Worm (Caenorhabditis elegans): Measurements from ENCODE around the gene hlh-26.

hlh-26 gene

DNA sequence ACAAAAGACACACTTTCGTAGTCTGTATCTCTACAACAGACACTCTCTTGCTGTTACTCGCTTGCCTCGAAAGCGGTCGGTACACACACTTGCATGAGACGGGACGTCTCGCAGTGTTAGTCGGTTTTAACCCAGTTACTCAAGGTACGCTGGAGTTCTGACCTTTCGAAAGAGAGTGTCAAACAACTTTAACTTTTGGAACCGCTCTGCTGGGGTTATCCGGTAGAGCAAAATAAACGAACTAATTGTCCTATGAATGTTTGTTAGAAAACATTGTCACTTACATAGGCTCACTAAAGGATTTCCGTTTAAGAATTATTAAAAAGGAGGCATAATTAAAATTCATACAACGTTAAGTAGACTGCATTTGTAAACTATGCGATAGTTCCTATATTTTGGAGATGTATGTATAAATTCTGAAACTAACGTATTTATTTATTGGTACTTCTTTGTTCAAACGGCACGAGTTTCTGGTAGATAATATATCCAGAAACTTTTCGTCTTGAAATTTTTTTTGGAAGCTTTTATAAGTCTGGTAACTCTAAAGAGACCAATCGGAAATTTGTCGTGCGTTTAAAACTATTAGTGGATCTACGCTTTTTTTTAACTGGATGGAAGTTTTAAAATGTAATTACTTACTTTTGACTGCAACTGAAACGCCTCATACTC lies 10.1 kb upstream of the hlh-26 start (continued):
- peak; percentile 72 for TF ChIP-seq hlh-8 (tag; optimal IDR thresholded peaks at IDR 0.05)
- TF ChIP-seq pax-1 (tag; optimal IDR thresholded peaks at IDR 0.05), result peak; percentile 59
- TF ChIP-seq sox-4 (tag; optimal IDR thresholded peaks at IDR 0.05), result peak; percentile 68
- TF ChIP-seq hlh-15 (tag; optimal IDR thresholded peaks at IDR 0.05), result peak; percentile 39
- peak; percentile 29 for TF ChIP-seq tbx-7 (tag; optimal IDR thresholded peaks at IDR 0.05)
- TF ChIP-seq pqm-1 (tag; optimal IDR thresholded peaks at IDR 0.05), result peak; percentile 77
- TF ChIP-seq rnt-1 (tag; optimal IDR thresholded peaks at IDR 0.05), result peak; percentile 78
- TF ChIP-seq ceh-22 (tag; optimal IDR thresholded peaks at IDR 0.05), result peak; percentile 18
- TF ChIP-seq fkh-6 (tag; optimal IDR thresholded peaks at IDR 0.05), result peak; percentile 82
- TF ChIP-seq nfya-1 (tag; optimal IDR thresholded peaks at IDR 0.05), result peak; percentile 89
- peak; percentile 66 for TF ChIP-seq ttx-3 (tag; optimal IDR thresholded peaks at IDR 0.05)
- TF ChIP-seq K09A11.1 (tag; optimal IDR thresholded peaks at IDR 0.05; ENCODE audit: insufficient read depth), result peak; percentile 77
- TF ChIP-seq npax-4 (tag; optimal IDR thresholded peaks at IDR 0.05), result peak; percentile 49
- peak; percentile 79 for TF ChIP-seq pat-9 (tag; optimal IDR thresholded peaks at IDR 0.05)
- peak; percentile 70 for TF ChIP-seq ceh-2 (tag; optimal IDR thresholded peaks at IDR 0.05)
- TF ChIP-seq ets-4 (tag; optimal IDR thresholded peaks at IDR 0.05), result peak; percentile 63
- TF ChIP-seq ceh-24 (tag; optimal IDR thresholded peaks at IDR 0.05), result peak; percentile 23
- TF ChIP-seq sdc-2 (tag; optimal IDR thresholded peaks at IDR 0.05), result peak; percentile 36
- TF ChIP-seq lin-11 (tag; optimal IDR thresholded peaks at IDR 0.05), result peak; percentile 68
- peak; percentile 18 for TF ChIP-seq ceh-48 (tag; optimal IDR thresholded peaks at IDR 0.05)
- peak; percentile 56 for TF ChIP-seq gmeb-2 (tag; optimal IDR thresholded peaks at IDR 0.05)
- TF ChIP-seq ceh-9 (tag; optimal IDR thresholded peaks at IDR 0.05), result no peak
- peak; percentile 59 for TF ChIP-seq unc-3 (GFP tag; conservative IDR thresholded peaks at IDR 0.05)
- peak; percentile 55 for TF ChIP-seq unc-3 (tag; optimal IDR thresholded peaks at IDR 0.05)
- peak; percentile 93 for TF ChIP-seq dve-1 (tag; optimal IDR thresholded peaks at IDR 0.05)
- peak; percentile 89 for TF ChIP-seq ceh-19 (GFP tag; optimal IDR thresholded peaks at IDR 0.05)
- peak; percentile 3 for TF ChIP-seq ahr-1 (tag; optimal IDR thresholded peaks at IDR 0.05)
- peak; percentile 97 for TF ChIP-seq elt-2 (tag; optimal IDR thresholded peaks at IDR 0.05)
- TF ChIP-seq fkh-10 (GFP tag; optimal IDR thresholded peaks at IDR 0.05), result peak; percentile 84
- peak; percentile 95 for TF ChIP-seq tbx-2 (tag; optimal IDR thresholded peaks at IDR 0.05)
- TF ChIP-seq pha-2 (tag; optimal IDR thresholded peaks at IDR 0.05), result peak; percentile 80
- TF ChIP-seq hlh-13 (GFP tag; optimal IDR thresholded peaks at IDR 0.05), result peak; percentile 64
- TF ChIP-seq eyg-1 (tag; optimal IDR thresholded peaks at IDR 0.05), result peak; percentile 51
- no peak for TF ChIP-seq elt-4 (tag; optimal IDR thresholded peaks at IDR 0.05)
- peak; percentile 68 for TF ChIP-seq madf-2 (tag; optimal IDR thresholded peaks at IDR 0.05)
- TF ChIP-seq ceh-18 (tag; optimal IDR thresholded peaks at IDR 0.05), result peak; percentile 95
- TF ChIP-seq ceh-45 (GFP tag; IDR thresholded peaks at IDR 0.05), result no peak
- TF ChIP-seq ceh-14 (tag; optimal IDR thresholded peaks at IDR 0.05), result peak; percentile 90
- TF ChIP-seq C38D4.7 (GFP tag; optimal IDR thresholded peaks at IDR 0.05), result peak; percentile 70
- TF ChIP-seq ref-2 (tag; optimal IDR thresholded peaks at IDR 0.05), result peak; percentile 82
- TF ChIP-seq ceh-6 (GFP tag; optimal IDR thresholded peaks at IDR 0.05), result peak; percentile 65
- TF ChIP-seq mec-3 (tag; optimal IDR thresholded peaks at IDR 0.05; ENCODE audit: borderline replicate concordance), result no peak
- TF ChIP-seq pros-1 (tag; optimal IDR thresholded peaks at IDR 0.05), result peak; percentile 97
- no peak for TF ChIP-seq dmd-4 (tag; optimal IDR thresholded peaks at IDR 0.05; ENCODE audit: borderline replicate concordance)
- TF ChIP-seq hlh-30 (tag; optimal IDR thresholded peaks at IDR 0.05; ENCODE audit: insufficient read depth), result peak; percentile 3
- peak; percentile 71 for TF ChIP-seq K02D7.2 (tag; optimal IDR thresholded peaks at IDR 0.05)
- TF ChIP-seq nhr-232 (tag; optimal IDR thresholded peaks at IDR 0.05), result peak; percentile 60
- TF ChIP-seq zip-5 (tag; optimal IDR thresholded peaks at IDR 0.05), result peak; percentile 31
- peak; percentile 71 for TF ChIP-seq unc-86 (tag; optimal IDR thresholded peaks at IDR 0.05)
- TF ChIP-seq pha-4 (tag; optimal IDR thresholded peaks at IDR 0.05), result no peak

Measured in whole organism, late embryonic.